Worm (Caenorhabditis elegans) whole organism, L4/young adult: ENCODE results near the gene pak-2.

Experiments used
- dao-5 ChIP-seq: sonication (generic microtip); optimal IDR thresholded peaks from 2 replicates; lab custom pipeline; 2016; ENCODE audit warnings: missing genotype, missing genetic modification characterization, moderate library complexity, missing compliant biosample characterization
- him-1 ChIP-seq: sonication (generic microtip); optimal IDR thresholded peaks from 2 replicates; lab custom pipeline; 2016; ENCODE audit warnings: missing genotype, missing genetic modification reagents, missing genetic modification characterization, missing compliant biosample characterization

DNA sequence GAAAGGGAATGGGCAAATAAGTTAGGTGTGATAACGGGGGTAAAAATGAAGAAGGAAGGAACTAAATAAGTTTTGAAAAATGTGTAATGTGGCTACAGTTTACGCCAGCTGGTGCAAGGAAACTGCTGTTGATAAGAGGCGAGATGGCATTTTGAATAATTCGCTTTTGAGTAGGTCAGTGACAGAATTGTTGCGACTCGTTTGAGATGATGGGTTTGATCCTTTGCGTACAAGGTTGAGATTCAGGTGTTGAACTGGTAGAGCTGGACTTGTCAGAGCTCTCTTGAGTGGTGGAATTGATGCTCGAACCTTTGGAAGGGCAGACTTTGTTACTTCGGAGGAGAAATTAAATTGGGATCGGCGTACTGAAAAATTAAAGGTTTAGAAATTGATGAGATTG is 27.4 kb downstream of the pak-2 start:
- no peak for TF ChIP-seq dao-5 (tag; lab: Kevin White, UChicago)
- TF ChIP-seq him-1 (tag; lab: Kevin White, UChicago), result no peak
